Worm (Caenorhabditis elegans) whole organism, mixed stage, embryonic: ENCODE results near the gene sri-18.

Experiments
- M03D4.4 ChIP-seq: sonication (generic microtip); optimal IDR thresholded peaks from 2 replicates; lab custom pipeline; 2017; ENCODE audit warnings: mild to moderate bottlenecking, missing genetic modification characterization, missing compliant biosample characterization
- bed-3 ChIP-seq: fragments of 200-800 bp; sonication (Bioruptor generic); optimal IDR thresholded peaks from 3 replicates; lab custom pipeline; 2018; ENCODE audit warnings: mild to moderate bottlenecking, missing genetic modification characterization, moderate library complexity, missing compliant biosample characterization
- blmp-1 ChIP-seq: fragments of 150-350 bp; optimal IDR thresholded peaks from 2 replicates; lab custom pipeline; 2014; ENCODE audit warnings: missing biosample characterization, missing genetic modification characterization
- ceh-43 ChIP-seq: fragments of 200-800 bp; sonication (Bioruptor generic); optimal IDR thresholded peaks from 2 replicates; lab custom pipeline; 2018; ENCODE audit warnings: mild to moderate bottlenecking, missing genetic modification characterization, moderate library complexity, missing compliant biosample characterization
- ceh-83 ChIP-seq: fragments of 200-800 bp; sonication (Bioruptor generic); optimal IDR thresholded peaks from 2 replicates; lab custom pipeline; 2018; ENCODE audit warnings: mild to moderate bottlenecking, missing genetic modification characterization, missing compliant biosample characterization
- ces-1 ChIP-seq: fragments of 150-350 bp; optimal IDR thresholded peaks from 2 replicates; lab custom pipeline; 2014; ENCODE audit warnings: missing biosample characterization, missing genetic modification reagents, missing genetic modification characterization
- drap-1 ChIP-seq: fragments of 200-800 bp; sonication (Bioruptor generic); optimal IDR thresholded peaks from 3 replicates; lab custom pipeline; 2018; ENCODE audit warnings: mild to moderate bottlenecking, missing genetic modification characterization, missing compliant biosample characterization
- elt-1 ChIP-seq: sonication (generic microtip); optimal IDR thresholded peaks from 2 replicates; lab custom pipeline; 2017; ENCODE audit warnings: missing genetic modification characterization, mild to moderate bottlenecking, missing compliant biosample characterization, antibody characterized with exemption, moderate library complexity, borderline replicate concordance; ENCODE audit not compliant: insufficient read depth
- elt-3 ChIP-seq: fragments of 150-350 bp; optimal IDR thresholded peaks from 2 replicates; lab custom pipeline; 2014; ENCODE audit warnings: missing biosample characterization, missing genetic modification characterization
- flh-1 ChIP-seq: fragments of 200-800 bp; sonication (Bioruptor generic); optimal IDR thresholded peaks from 2 replicates; lab custom pipeline; 2018; ENCODE audit warnings: mild to moderate bottlenecking, missing genetic modification characterization, moderate library complexity, missing compliant biosample characterization
- ham-2 ChIP-seq: fragments of 200-800 bp; sonication (Bioruptor generic); optimal IDR thresholded peaks from 2 replicates; lab custom pipeline; 2018; ENCODE audit warnings: mild to moderate bottlenecking, missing genetic modification characterization, missing compliant biosample characterization
- hlh-1 ChIP-seq: fragments of 150-350 bp; optimal IDR thresholded peaks from 2 replicates; lab custom pipeline; 2014; ENCODE audit warnings: missing biosample characterization, missing genetic modification reagents, missing genetic modification characterization
- lin-13 ChIP-seq: fragments of 150-350 bp; optimal IDR thresholded peaks from 2 replicates; lab custom pipeline; 2014; ENCODE audit warnings: missing biosample characterization, missing genetic modification characterization
- lin-32 ChIP-seq: fragments of 200-800 bp; sonication (Bioruptor generic); optimal IDR thresholded peaks from 2 replicates; lab custom pipeline; 2018; ENCODE audit warnings: mild to moderate bottlenecking, missing genetic modification characterization, missing compliant biosample characterization
- lsy-2 ChIP-seq: fragments of 150-350 bp; optimal IDR thresholded peaks from 2 replicates; lab custom pipeline; 2014; ENCODE audit warnings: missing biosample characterization, missing genetic modification characterization
- mab-5 ChIP-seq: fragments of 150-350 bp; optimal IDR thresholded peaks from 2 replicates; lab custom pipeline; 2014; ENCODE audit warnings: missing biosample characterization, missing genetic modification characterization
- nhr-2 ChIP-seq: fragments of 150-350 bp; optimal IDR thresholded peaks from 2 replicates; lab custom pipeline; 2014; ENCODE audit warnings: missing biosample characterization, missing genetic modification characterization
- nhr-237 ChIP-seq: fragments of 150-350 bp; optimal IDR thresholded peaks from 2 replicates; lab custom pipeline; 2014; ENCODE audit warnings: missing biosample characterization, missing genetic modification characterization
- nhr-28 ChIP-seq: fragments of 150-350 bp; optimal IDR thresholded peaks from 2 replicates; lab custom pipeline; 2014; ENCODE audit warnings: missing biosample characterization, missing genetic modification characterization
- nhr-76 ChIP-seq: sonication (generic microtip); optimal IDR thresholded peaks from 2 replicates; lab custom pipeline; 2017; ENCODE audit warnings: missing biosample characterization, missing genetic modification characterization
- pha-4 ChIP-seq: fragments of 150-350 bp; optimal IDR thresholded peaks from 2 replicates; lab custom pipeline; 2018; ENCODE audit warnings: missing biosample characterization, missing genetic modification reagents, missing genetic modification characterization
- sem-2 ChIP-seq: fragments of 200-800 bp; sonication (Bioruptor generic); optimal IDR thresholded peaks from 2 replicates; lab custom pipeline; 2018; ENCODE audit warnings: mild to moderate bottlenecking, missing genetic modification characterization, missing compliant biosample characterization
- snpc-4 ChIP-seq: fragments of 150-350 bp; optimal IDR thresholded peaks from 2 replicates; lab custom pipeline; 2014; ENCODE audit warnings: missing biosample characterization, missing genetic modification characterization
- sptf-1 ChIP-seq: sonication (generic microtip); optimal IDR thresholded peaks from 2 replicates; lab custom pipeline; 2017; ENCODE audit warnings: mild to moderate bottlenecking, missing genetic modification characterization, moderate library complexity, missing compliant biosample characterization
- tbx-8 ChIP-seq: fragments of 200-800 bp; sonication (Bioruptor generic); optimal IDR thresholded peaks from 2 replicates; lab custom pipeline; 2018; ENCODE audit warnings: mild to moderate bottlenecking, missing genetic modification characterization, moderate library complexity, missing compliant biosample characterization
- unc-120 ChIP-seq: sonication (generic microtip); optimal IDR thresholded peaks from 2 replicates; lab custom pipeline; 2017; ENCODE audit warnings: missing genetic modification characterization, missing compliant biosample characterization; ENCODE audit not compliant: poor library complexity, severe bottlenecking
- unc-39 ChIP-seq: fragments of 150-350 bp; optimal IDR thresholded peaks from 2 replicates; lab custom pipeline; 2014; ENCODE audit warnings: missing biosample characterization, missing genetic modification characterization
- unc-62 ChIP-seq: fragments of 150-350 bp; optimal IDR thresholded peaks from 2 replicates; lab custom pipeline; 2014; ENCODE audit warnings: missing biosample characterization, missing genetic modification reagents, missing genetic modification characterization
- zip-8 ChIP-seq: fragments of 150-350 bp; optimal IDR thresholded peaks from 2 replicates; lab custom pipeline; 2014; ENCODE audit warnings: missing biosample characterization, missing genetic modification characterization
- ztf-11 ChIP-seq: fragments of 150-350 bp; optimal IDR thresholded peaks from 2 replicates; lab custom pipeline; 2014; ENCODE audit warnings: missing biosample characterization, missing genetic modification characterization

The sri-18 gene

DNA sequence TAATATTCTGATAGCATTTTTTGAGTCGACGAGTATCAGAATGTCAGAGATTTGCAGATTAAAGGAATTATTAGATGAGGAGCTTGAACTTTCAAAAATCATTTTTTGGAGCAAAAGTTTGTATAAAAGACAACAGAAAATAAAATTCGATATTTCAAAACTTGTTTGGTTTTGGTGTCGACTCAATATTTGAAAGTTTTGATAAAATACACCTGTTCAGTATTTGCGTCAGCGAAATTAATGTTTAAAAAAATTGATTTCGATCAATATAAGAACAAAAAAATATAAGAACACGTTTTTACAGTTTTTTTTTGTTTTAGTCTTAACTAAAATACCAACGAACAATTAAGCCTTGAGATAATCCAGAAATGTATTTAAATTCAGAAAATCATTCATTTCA lies 39.8 kb downstream of the sri-18 start, which contains the start of gene C12D8.13:
TSS of gene C12D8.13 (minus strand) at position 101 of the 400 bp plus-strand sequence.
- TF ChIP-seq lin-13 (tag; lab: Kevin White, UChicago) (no peak), nhr-76 (tag; lab: Kevin White, UChicago) (no peak), unc-39 (tag; lab: Kevin White, UChicago) (no peak), pha-4 (tag; lab: Kevin White, UChicago) (no peak), ceh-43 (GFP tag; lab: Kevin White, UChicago) (no peak), mab-5 (no peak), sem-2 (GFP tag; lab: Kevin White, UChicago) (no peak), lsy-2 (no peak), ceh-83 (GFP tag; lab: Kevin White, UChicago) (no peak)

DNA sequence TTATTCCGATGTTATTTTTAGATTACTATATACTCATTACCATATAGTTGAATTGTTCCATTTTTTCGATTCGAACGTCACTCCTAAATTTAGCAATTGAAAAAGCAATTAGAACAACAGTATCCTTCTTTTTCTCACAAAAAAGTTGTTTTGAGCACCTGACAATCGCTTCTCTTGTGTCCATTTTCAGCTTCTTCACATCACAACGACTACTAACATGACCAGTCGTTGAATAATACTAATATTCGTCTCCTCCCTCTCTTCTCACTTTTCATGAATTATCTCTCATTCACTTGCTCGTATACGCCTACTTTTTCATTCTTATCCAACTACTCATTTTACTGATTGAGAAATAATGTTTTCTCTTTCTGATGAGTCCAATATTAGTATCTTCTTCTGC lies 43.6 kb downstream of the sri-18 start, which contains the start of gene ZK856.14:
TSS of gene ZK856.14 (plus strand) at position 301 of the 400 bp plus-strand sequence.
- TF ChIP-seq ham-2, result no peak
- TF ChIP-seq lsy-2, result no peak
- TF ChIP-seq ces-1 (GFP tag; lab: Kevin White, UChicago), result no peak
- no peak for TF ChIP-seq nhr-2 (tag; lab: Kevin White, UChicago)
- no peak for TF ChIP-seq M03D4.4
- TF ChIP-seq tbx-8 (GFP tag; lab: Kevin White, UChicago), result no peak
- TF ChIP-seq blmp-1 (tag; lab: Kevin White, UChicago), result no peak
- TF ChIP-seq bed-3 (GFP tag; lab: Kevin White, UChicago), result no peak
- no peak for TF ChIP-seq nhr-28 (tag; lab: Kevin White, UChicago)

DNA sequence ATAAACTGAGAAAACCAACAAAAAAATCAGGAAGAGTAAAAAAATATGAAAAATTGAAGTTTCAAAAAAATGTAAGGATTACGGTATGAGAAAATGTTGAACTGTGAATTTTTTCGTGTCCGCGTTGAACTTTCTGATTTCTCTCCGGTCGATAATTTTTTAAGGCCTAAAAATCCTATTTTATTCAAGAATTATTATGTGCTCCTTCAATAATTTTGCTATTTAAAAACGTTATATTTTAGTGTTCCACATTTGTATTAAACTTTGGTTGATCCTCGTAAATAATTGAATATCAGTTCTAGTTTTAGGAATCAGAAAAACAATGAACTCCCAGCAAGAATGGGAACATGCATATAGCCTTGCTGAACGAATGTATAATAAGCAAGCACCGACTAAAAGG lies 47.7 kb downstream of the sri-18 start, which contains the start of gene hpo-40:
TSS of gene hpo-40 (plus strand) at position 301 of the 400 bp plus-strand sequence.
- TF ChIP-seq lsy-2 (no peak), elt-3 (tag; lab: Kevin White, UChicago) (no peak), sptf-1 (tag; lab: Kevin White, UChicago) (no peak), lin-32 (GFP tag; lab: Kevin White, UChicago) (no peak), lin-13 (tag; lab: Kevin White, UChicago) (no peak)

DNA sequence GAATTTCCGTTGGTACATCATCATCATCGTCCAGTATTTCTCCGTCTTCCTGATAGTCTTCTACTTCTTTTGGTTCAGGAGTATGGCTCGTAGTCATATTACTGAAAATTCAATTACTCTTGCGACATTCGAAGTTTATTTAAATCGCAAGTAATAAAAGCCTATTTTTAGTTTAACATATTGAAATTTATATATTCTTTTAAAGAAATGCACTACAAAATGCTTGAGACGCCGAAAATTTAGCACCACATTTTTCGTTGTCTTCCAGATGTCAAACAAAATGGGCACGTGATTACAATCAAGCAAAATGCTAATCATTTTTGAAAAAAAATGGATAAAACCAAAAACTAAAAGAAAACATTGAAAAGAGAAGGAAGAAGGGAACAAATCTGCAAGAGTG lies 48.3 kb downstream of the sri-18 start, which contains the start of gene zhit-3:
TSS of gene zhit-3 (minus strand) at position 101 of the 400 bp plus-strand sequence.
- TF ChIP-seq snpc-4 (tag; lab: Kevin White, UChicago) (no peak), ceh-43 (GFP tag; lab: Kevin White, UChicago) (no peak), lin-32 (GFP tag; lab: Kevin White, UChicago) (no peak), ceh-83 (GFP tag; lab: Kevin White, UChicago) (no peak), ztf-11 (tag; lab: Kevin White, UChicago) (no peak), nhr-28 (tag; lab: Kevin White, UChicago) (no peak), blmp-1 (tag; lab: Kevin White, UChicago) (no peak), zip-8 (tag; lab: Kevin White, UChicago) (no peak), unc-120 (tag; lab: Kevin White, UChicago) (no peak), unc-62 (GFP tag; lab: Kevin White, UChicago) (no peak), sptf-1 (tag; lab: Kevin White, UChicago) (no peak), nhr-2 (tag; lab: Kevin White, UChicago) (no peak), nhr-76 (tag; lab: Kevin White, UChicago) (no peak), nhr-237 (tag; lab: Kevin White, UChicago) (no peak), pha-4 (tag; lab: Kevin White, UChicago) (no peak), drap-1 (GFP tag; lab: Kevin White, UChicago) (no peak), sem-2 (GFP tag; lab: Kevin White, UChicago) (no peak), flh-1 (no peak)

DNA sequence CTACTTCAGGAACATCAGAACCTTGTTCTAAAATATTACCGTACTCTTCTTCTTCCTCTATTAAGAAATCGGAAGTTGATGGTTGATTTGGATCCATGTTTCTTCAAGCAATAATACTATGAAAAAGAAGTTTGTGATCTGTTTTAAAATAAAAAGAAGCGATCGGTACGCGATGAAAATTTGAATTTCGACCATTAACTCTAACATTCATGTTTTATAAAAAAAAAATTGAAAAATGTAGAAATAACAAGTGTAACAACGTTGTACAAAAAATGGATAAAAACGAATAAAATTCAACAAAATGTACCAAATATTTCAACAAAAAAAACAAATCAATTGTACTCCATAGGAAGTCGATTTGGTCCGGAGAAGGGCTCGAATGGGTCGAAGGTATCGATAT lies 50.1 kb downstream of the sri-18 start, which contains the start of gene tftc-3:
TSS of gene tftc-3 (minus strand) at position 101 of the 400 bp plus-strand sequence.
- TF ChIP-seq hlh-1 (no peak), elt-1 (no peak), ceh-83 (GFP tag; lab: Kevin White, UChicago) (no peak)
